Fruit fly (Drosophila melanogaster) whole organism, embryonic: ENCODE results near the gene CG10725.

ENCODE experiments used
- Abd-B ChIP-seq: fragments of 200-800 bp; sonication (Bioruptor generic); optimal IDR thresholded peaks from 2 replicates; lab custom pipeline; 2018; ENCODE audit warnings: missing biosample characterization, mild to moderate bottlenecking, missing genetic modification characterization, moderate library complexity
- CG11504 ChIP-seq: fragments of 200-800 bp; sonication (Bioruptor generic); optimal IDR thresholded peaks from 3 replicates; lab custom pipeline; 2019; ENCODE audit warnings: missing biosample characterization, mild to moderate bottlenecking, missing genetic modification characterization, moderate library complexity
- CG1233 ChIP-seq: fragments of 200-800 bp; sonication (Bioruptor generic); optimal IDR thresholded peaks from 4 replicates; lab custom pipeline; 2018; ENCODE audit warnings: missing biosample characterization, mild to moderate bottlenecking, missing genetic modification characterization
- CG13775 ChIP-seq: fragments of 200-800 bp; sonication (Bioruptor generic); optimal IDR thresholded peaks from 3 replicates; lab custom pipeline; 2017; ENCODE audit warnings: missing biosample characterization, mild to moderate bottlenecking, missing genetic modification characterization
- CG14050 ChIP-seq: fragments of 200-800 bp; sonication (Bioruptor generic); IDR thresholded peaks from 3 replicates; pipeline ENCODE4 v1.3.6; 2022; ENCODE audit warnings: missing biosample characterization, missing genetic modification characterization
- CG15269 ChIP-seq: fragments of 200-800 bp; sonication (Bioruptor generic); optimal IDR thresholded peaks from 2 replicates; lab custom pipeline; 2018; ENCODE audit warnings: missing biosample characterization, mild to moderate bottlenecking, missing genetic modification characterization, moderate library complexity
- CG15514 ChIP-seq: fragments of 200-800 bp; sonication (Bioruptor generic); optimal IDR thresholded peaks from 3 replicates; lab custom pipeline; 2017; ENCODE audit warnings: missing biosample characterization, missing genetic modification characterization, mild to moderate bottlenecking, moderate library complexity, missing genetic modification reagents
- CG16863 ChIP-seq: fragments of 200-800 bp; sonication (Bioruptor generic); optimal IDR thresholded peaks from 3 replicates; lab custom pipeline; 2016; ENCODE audit warnings: missing biosample characterization, missing genetic modification characterization
- CG17829 ChIP-seq: fragments of 200-800 bp; optimal IDR thresholded peaks from 2 replicates; lab custom pipeline; 2019; ENCODE audit warnings: missing biosample characterization, mild to moderate bottlenecking, missing genetic modification characterization, moderate library complexity
- CG18599 ChIP-seq: fragments of 200-800 bp; sonication (Bioruptor generic); optimal IDR thresholded peaks from 3 replicates; lab custom pipeline; 2017; ENCODE audit warnings: missing biosample characterization, missing genetic modification characterization, mild to moderate bottlenecking, moderate library complexity, missing genetic modification reagents
- CG2129 ChIP-seq: fragments of 200-800 bp; sonication (Bioruptor generic); IDR thresholded peaks from 2 replicates; pipeline ENCODE4 v1.3.6; 2022; ENCODE audit warnings: missing biosample characterization, missing genetic modification characterization; ENCODE audit not compliant: partially characterized antibody
- CG2678 ChIP-seq: fragments of 200-800 bp; sonication (Bioruptor generic); optimal IDR thresholded peaks from 3 replicates; lab custom pipeline; 2019; ENCODE audit warnings: missing biosample characterization, mild to moderate bottlenecking, missing genetic modification characterization, moderate library complexity
- CG31441 ChIP-seq: fragments of 200-800 bp; sonication (Bioruptor generic); IDR thresholded peaks from 2 replicates; pipeline ENCODE4 v1.3.6; 2022; ENCODE audit warnings: missing biosample characterization, missing genetic modification characterization
- CG4424 ChIP-seq: fragments of 200-800 bp; sonication (Bioruptor generic); optimal IDR thresholded peaks from 3 replicates; lab custom pipeline; 2016; ENCODE audit warnings: missing biosample characterization, missing genetic modification characterization
- CG6272 ChIP-seq: fragments of 200-800 bp; sonication (Bioruptor generic); IDR thresholded peaks from 2 replicates; pipeline ENCODE4 v1.3.6; 2022; ENCODE audit warnings: missing biosample characterization, missing genetic modification characterization
- CG7372 ChIP-seq: fragments of 200-800 bp; sonication (Bioruptor generic); IDR thresholded peaks from 2 replicates; pipeline ENCODE4 v1.3.6; 2022; ENCODE audit warnings: missing biosample characterization, missing genetic modification characterization
- CG7839 ChIP-seq: fragments of 200-800 bp; sonication (Bioruptor generic); optimal IDR thresholded peaks from 3 replicates; lab custom pipeline; 2018; ENCODE audit warnings: missing biosample characterization, mild to moderate bottlenecking, missing genetic modification characterization, moderate library complexity
- CG7963 ChIP-seq: fragments of 200-800 bp; sonication (Bioruptor generic); IDR thresholded peaks from 3 replicates; pipeline ENCODE4 v1.3.6; 2022; ENCODE audit warnings: missing biosample characterization, missing genetic modification characterization; ENCODE audit not compliant: partially characterized antibody
- CG8281 ChIP-seq: fragments of 200-800 bp; sonication (Bioruptor generic); optimal IDR thresholded peaks from 2 replicates; lab custom pipeline; 2018; ENCODE audit warnings: missing biosample characterization, mild to moderate bottlenecking, missing genetic modification characterization, moderate library complexity
- CG9215 ChIP-seq: fragments of 200-800 bp; sonication (Bioruptor generic); IDR thresholded peaks from 2 replicates; pipeline ENCODE4 v1.3.6; 2022; ENCODE audit warnings: missing biosample characterization, missing genetic modification characterization
- CoRest ChIP-seq: fragments of 200-800 bp; sonication (Bioruptor generic); optimal IDR thresholded peaks from 3 replicates; lab custom pipeline; 2018; ENCODE audit warnings: missing biosample characterization, mild to moderate bottlenecking, missing genetic modification characterization, moderate library complexity
- D19B ChIP-seq: fragments of 200-800 bp; sonication (Bioruptor generic); optimal IDR thresholded peaks from 2 replicates; lab custom pipeline; 2017; ENCODE audit warnings: missing biosample characterization, mild to moderate bottlenecking, missing genetic modification characterization
- Dp ChIP-seq: fragments of 200-800 bp; sonication (Bioruptor generic); optimal IDR thresholded peaks from 2 replicates; lab custom pipeline; 2018; ENCODE audit warnings: missing biosample characterization, mild to moderate bottlenecking, missing genetic modification characterization, moderate library complexity
- Eip74EF ChIP-seq, 2 experiments: fragments of 200-800 bp in 1 of 2; fragments of >200 bp in 1 of 2; sonication (Bioruptor generic) in 1 of 2; optimal IDR thresholded peaks; 2 replicates each; lab custom pipeline; 2017 to 2019; ENCODE audit warnings: missing biosample characterization in 2 of 2, missing genetic modification characterization in 2 of 2, mild to moderate bottlenecking in 1 of 2, moderate library complexity in 1 of 2
- Fer3 ChIP-seq: fragments of 200-800 bp; sonication (Bioruptor generic); optimal IDR thresholded peaks from 2 replicates; lab custom pipeline; 2018; ENCODE audit warnings: missing biosample characterization, mild to moderate bottlenecking, missing genetic modification characterization, moderate library complexity
- GATAe ChIP-seq: fragments of 200-800 bp; sonication (Bioruptor generic); conservative IDR thresholded peaks from 2 replicates; pipeline ENCODE4 v1.3.6; 2022; ENCODE audit warnings: missing biosample characterization, missing genetic modification characterization
- HHEX ChIP-seq: fragments of 200-800 bp; sonication (Bioruptor generic); optimal IDR thresholded peaks from 3 replicates; lab custom pipeline; 2017; ENCODE audit warnings: missing biosample characterization, mild to moderate bottlenecking, missing genetic modification characterization, missing genetic modification reagents
- Hsf ChIP-seq: fragments of 200-800 bp; sonication (Bioruptor generic); optimal IDR thresholded peaks from 3 replicates; lab custom pipeline; 2016; ENCODE audit warnings: missing biosample characterization, missing genetic modification characterization
- Lim3 ChIP-seq: fragments of 200-800 bp; sonication (Bioruptor generic); IDR thresholded peaks from 2 replicates; pipeline ENCODE4 v1.3.6; 2022; ENCODE audit warnings: missing biosample characterization, missing genetic modification characterization
- Med ChIP-seq: fragments of 200-800 bp; sonication (Bioruptor generic); peaks from one replicate; lab custom pipeline; 2016; ENCODE audit warnings: missing biosample characterization, missing genetic modification characterization, mild to moderate bottlenecking, inconsistent platforms, moderate library complexity
- Nf-YB ChIP-seq: fragments of 200-800 bp; sonication (Bioruptor generic); optimal IDR thresholded peaks from 3 replicates; lab custom pipeline; 2019; ENCODE audit warnings: missing biosample characterization, mild to moderate bottlenecking, missing genetic modification characterization, moderate library complexity
- Oli ChIP-seq: fragments of 200-800 bp; sonication (Bioruptor generic); optimal IDR thresholded peaks from 2 replicates; lab custom pipeline; 2018; ENCODE audit warnings: missing biosample characterization, mild to moderate bottlenecking, missing genetic modification characterization, moderate library complexity
- Pdp1 ChIP-seq, 2 experiments: fragments of 200-800 bp; sonication (Bioruptor generic); optimal IDR thresholded peaks; 3 replicates each; lab custom pipeline; 2016; ENCODE audit warnings: missing biosample characterization in 2 of 2, missing genetic modification characterization in 2 of 2, mild to moderate bottlenecking in 1 of 2, moderate library complexity in 1 of 2
- Sry-β ChIP-seq: fragments of 200-800 bp; sonication (Bioruptor generic); optimal IDR thresholded peaks from 2 replicates; lab custom pipeline; 2018; ENCODE audit warnings: missing biosample characterization, mild to moderate bottlenecking, missing genetic modification characterization, moderate library complexity
- Xbp1 ChIP-seq: fragments of 200-800 bp; sonication (Bioruptor generic); optimal IDR thresholded peaks from 3 replicates; lab custom pipeline; 2016; ENCODE audit warnings: missing biosample characterization, mild to moderate bottlenecking, missing genetic modification characterization
- Xrp1 ChIP-seq: fragments of 200-800 bp; sonication (Bioruptor generic); IDR thresholded peaks from 2 replicates; pipeline ENCODE4 v1.3.6; 2022; ENCODE audit warnings: missing biosample characterization, missing genetic modification characterization
- bbx ChIP-seq: fragments of 200-800 bp; sonication (Bioruptor generic); IDR thresholded peaks from 2 replicates; pipeline ENCODE4 v1.3.6; 2022; ENCODE audit warnings: missing biosample characterization, missing genetic modification characterization; ENCODE audit not compliant: partially characterized antibody
- chinmo ChIP-seq: fragments of 200-800 bp; sonication (Bioruptor generic); IDR thresholded peaks from 4 replicates; pipeline ENCODE4 v1.3.6; 2022; ENCODE audit warnings: missing biosample characterization, missing genetic modification characterization; ENCODE audit not compliant: partially characterized antibody
- da ChIP-seq: fragments of 200-800 bp; sonication (Bioruptor generic); optimal IDR thresholded peaks from 2 replicates; lab custom pipeline; 2016; ENCODE audit warnings: missing biosample characterization, missing genetic modification characterization
- danr ChIP-seq: fragments of 200-800 bp; sonication (Bioruptor generic); IDR thresholded peaks from 2 replicates; pipeline ENCODE4 v1.3.6; 2022; ENCODE audit warnings: missing biosample characterization, missing genetic modification characterization
- dysf ChIP-seq: fragments of 200-800 bp; sonication (Bioruptor generic); IDR thresholded peaks from 3 replicates; pipeline ENCODE4 v1.3.6; 2022; ENCODE audit warnings: missing biosample characterization, missing genetic modification characterization
- ems ChIP-seq: fragments of 200-800 bp; sonication (Bioruptor generic); optimal IDR thresholded peaks from 3 replicates; lab custom pipeline; 2016; ENCODE audit warnings: missing biosample characterization, missing genetic modification characterization
- grau ChIP-seq: fragments of 200-800 bp; optimal IDR thresholded peaks from 3 replicates; lab custom pipeline; 2019; ENCODE audit warnings: missing biosample characterization, mild to moderate bottlenecking, missing genetic modification characterization, moderate library complexity
- insv ChIP-seq, 2 experiments: fragments of 200-800 bp; sonication (Bioruptor generic); optimal IDR thresholded peaks; 3 replicates each; lab custom pipeline; 2016 to 2018; ENCODE audit warnings: missing biosample characterization in 2 of 2, missing genetic modification characterization in 2 of 2
- lbe ChIP-seq: fragments of 200-800 bp; sonication (Bioruptor generic); optimal IDR thresholded peaks from 2 replicates; lab custom pipeline; 2016; ENCODE audit warnings: missing biosample characterization, mild to moderate bottlenecking, missing genetic modification characterization
- row ChIP-seq: fragments of 200-800 bp; sonication (Bioruptor generic); IDR thresholded peaks from 3 replicates; pipeline ENCODE4 v1.3.6; 2022; ENCODE audit warnings: missing biosample characterization, missing genetic modification characterization
- tgo ChIP-seq: fragments of 200-800 bp; sonication (Bioruptor generic); IDR thresholded peaks from 3 replicates; pipeline ENCODE4 v1.3.6; 2022; ENCODE audit warnings: missing biosample characterization, missing genetic modification characterization
- yki ChIP-seq: fragments of >200 bp; optimal IDR thresholded peaks from 3 replicates; lab custom pipeline; 2018

Gene CG10725

DNA sequence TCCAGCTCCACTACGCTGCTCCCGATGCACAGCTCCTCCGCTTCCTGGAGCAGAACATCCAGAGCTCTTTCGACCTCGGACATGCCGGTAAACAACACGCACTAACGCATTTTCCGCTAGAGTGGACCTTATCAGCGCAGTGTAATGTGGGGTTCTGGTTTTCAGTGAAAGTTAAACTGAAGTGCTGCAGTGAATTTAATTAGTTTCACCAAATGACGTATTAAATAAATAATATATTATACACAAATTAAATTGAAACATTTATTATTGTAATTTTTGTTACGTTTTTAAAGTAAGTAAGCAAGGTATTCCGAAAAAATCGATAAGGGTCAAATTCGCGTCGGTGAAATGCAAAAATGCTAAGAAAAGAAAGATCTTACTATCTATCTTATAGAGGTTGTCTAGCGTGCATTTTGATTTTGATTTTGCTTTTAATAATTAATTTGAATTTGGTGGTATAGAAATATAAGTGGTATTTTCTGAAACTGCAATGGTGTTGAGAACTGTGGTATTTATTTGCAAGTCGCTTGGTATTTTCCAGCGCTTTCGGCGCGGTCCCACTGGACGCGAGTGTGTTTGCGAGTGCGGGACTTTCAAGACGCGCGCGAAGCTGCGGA is 12.5 kb downstream of the CG10725 start, which contains the start of the genes JMJD7 and CG10738 (continued):
- peak; percentile 40 for TF ChIP-seq CG17829 (tag; lab: Kevin White, UChicago)
- TF ChIP-seq CG9215 (GFP tag; lab: Robert Waterston, UW): peak; percentile 61
- peak; percentile 81 for TF ChIP-seq dysf (GFP tag; lab: Robert Waterston, UW)
- TF ChIP-seq tgo (GFP tag; lab: Robert Waterston, UW): peak; percentile 62
- TF ChIP-seq yki (lab: Kevin White, UChicago): no peak
- no peak for TF ChIP-seq chinmo (GFP tag; lab: Robert Waterston, UW)
- peak; percentile 81 for TF ChIP-seq Dp (GFP tag; lab: Kevin White, UChicago)
- TF ChIP-seq bbx (GFP tag; lab: Robert Waterston, UW): no peak
- TF ChIP-seq CG15514 (GFP tag; lab: Kevin White, UChicago): peak; percentile 70
- TF ChIP-seq CG1233 (GFP tag; lab: Kevin White, UChicago): no peak
- TF ChIP-seq Lim3 (GFP tag; lab: Robert Waterston, UW): 0 out of 2 replicates have a peak, but pooled peaks have one; percentile 29
- no peak for TF ChIP-seq CG2129 (GFP tag; lab: Robert Waterston, UW)
- peak; percentile 62 for TF ChIP-seq CG7372 (GFP tag; lab: Robert Waterston, UW)
- TF ChIP-seq CG7839 (tag; lab: Kevin White, UChicago): peak; percentile 11
- TF ChIP-seq CG6272 (GFP tag; lab: Robert Waterston, UW): peak; percentile 69; the same call in 1 of the 2 replicates
- peak; percentile 32 for TF ChIP-seq Sry-β (GFP tag; lab: Kevin White, UChicago)
- TF ChIP-seq Pdp1 (GFP tag; optimal IDR thresholded peaks at IDR 0.05; lab: Kevin White, UChicago): no peak
- TF ChIP-seq Oli (tag; lab: Kevin White, UChicago): no peak
- TF ChIP-seq Fer3 (tag; lab: Kevin White, UChicago): peak; percentile 35
- TF ChIP-seq Hsf: peak; percentile 27
- TF ChIP-seq GATAe (GFP tag; lab: Robert Waterston, UW): 0 out of 2 replicates have a peak, but pooled peaks have one; percentile 12
- TF ChIP-seq lbe (GFP tag; lab: Kevin White, UChicago): peak; percentile 26
- TF ChIP-seq danr: 0 out of 2 replicates have a peak, but pooled peaks have one; percentile 30
- no peak for TF ChIP-seq da
- peak; percentile 66 for TF ChIP-seq Xrp1 (GFP tag; lab: Robert Waterston, UW)
- peak; percentile 63; the same call in 2 of the 3 replicates for TF ChIP-seq CG14050
- no peak for TF ChIP-seq CG7963 (GFP tag; lab: Robert Waterston, UW)
- TF ChIP-seq D19B: peak; percentile 18
- TF ChIP-seq ems: peak; percentile 7
- no peak for TF ChIP-seq CG8281 (tag; lab: Kevin White, UChicago)
- peak; percentile 23 for TF ChIP-seq HHEX (GFP tag; lab: Kevin White, UChicago)
- TF ChIP-seq CG31441 (GFP tag; lab: Robert Waterston, UW): peak; percentile 51; the same call in 1 of the 2 replicates

DNA sequence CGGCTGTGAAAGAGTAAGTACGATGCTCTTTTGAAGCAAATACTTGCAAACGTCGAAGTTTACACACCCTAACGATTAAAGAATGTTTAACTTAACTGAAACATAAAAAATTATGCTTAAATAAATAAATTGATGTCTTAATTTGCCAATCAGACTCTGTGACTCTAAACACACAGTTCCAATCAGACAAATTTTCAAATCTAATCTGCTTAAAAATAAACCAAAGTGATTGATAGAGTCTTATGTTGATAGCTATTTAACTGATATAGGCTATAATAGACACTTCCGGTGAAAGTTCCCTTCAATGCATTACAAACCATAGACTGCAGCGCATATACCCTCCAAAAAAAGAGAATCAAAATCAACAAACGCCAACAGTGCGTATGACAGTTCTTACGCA is 13.8 kb downstream of the CG10725 start:
- TF ChIP-seq Abd-B (GFP tag; lab: Kevin White, UChicago): no peak
- TF ChIP-seq CG7839 (tag; lab: Kevin White, UChicago): peak; percentile 33
- TF ChIP-seq Eip74EF (GFP tag; optimal IDR thresholded peaks at IDR 0.05; lab: Kevin White, UChicago): no peak
- TF ChIP-seq CG13775 (GFP tag; lab: Kevin White, UChicago): no peak
- no peak for TF ChIP-seq Nf-YB (GFP tag; lab: Kevin White, UChicago)
- peak; percentile 70 for TF ChIP-seq Med (GFP tag; lab: Kevin White, UChicago)
- peak; percentile 24; the same call in 1 of the 3 replicates for TF ChIP-seq row (GFP tag; lab: Robert Waterston, UW)
- peak; percentile 5 for TF ChIP-seq grau
- peak; percentile 31 for TF ChIP-seq CG15269
- peak; percentile 10 for TF ChIP-seq Hsf
- peak; percentile 38 for TF ChIP-seq CG2678 (tag; lab: Kevin White, UChicago)
- TF ChIP-seq Pdp1 (GFP tag; optimal IDR thresholded peaks at IDR 0.05; lab: Kevin White, UChicago): peak in 1 of 2 experiments; percentile 81
- TF ChIP-seq CG11504: peak; percentile 45
- peak; percentile 22 for TF ChIP-seq Oli (tag; lab: Kevin White, UChicago)
- peak; percentile 15 for TF ChIP-seq CG18599 (GFP tag; lab: Kevin White, UChicago)
- TF ChIP-seq CG4424 (GFP tag; lab: Kevin White, UChicago): peak; percentile 0
- peak; percentile 4 to 90 for TF ChIP-seq insv (GFP tag; optimal IDR thresholded peaks at IDR 0.05; lab: Kevin White, UChicago)
- no peak for TF ChIP-seq CG16863 (GFP tag; lab: Kevin White, UChicago)
- peak; percentile 6 for TF ChIP-seq CoRest (tag; lab: Kevin White, UChicago)
- peak; percentile 1 for TF ChIP-seq Xbp1 (GFP tag; lab: Kevin White, UChicago)
